Worm (Caenorhabditis elegans) whole organism, midembryonic: Measurements from ENCODE around the gene K09G1.2.

Source experiments
- T22C8.4 ChIP-seq: fragments of 200-800 bp; sonication (Bioruptor generic); IDR thresholded peaks from 2 replicates; pipeline ENCODE4 v1.3.6; 2022; ENCODE audit warnings: missing genetic modification characterization, missing compliant biosample characterization
- cog-1 ChIP-seq: sonication (generic microtip); optimal IDR thresholded peaks from 2 replicates; lab custom pipeline; 2016; ENCODE audit warnings: missing genetic modification characterization, missing compliant biosample characterization
- flt-1 ChIP-seq: fragments of 200-800 bp; sonication (Bioruptor generic); IDR thresholded peaks from 2 replicates; pipeline ENCODE4 v1.3.6; 2022; ENCODE audit warnings: missing genetic modification characterization, missing compliant biosample characterization
- klf-2 ChIP-seq: fragments of 200-800 bp; sonication (Bioruptor generic); conservative IDR thresholded peaks from 2 replicates; pipeline ENCODE4 v1.3.6; 2022; ENCODE audit warnings: missing genetic modification reagents, missing genetic modification characterization, missing compliant biosample characterization
- ref-1 ChIP-seq: fragments of 200-800 bp; sonication (Bioruptor generic); conservative IDR thresholded peaks from 2 replicates; pipeline ENCODE4 v1.3.6; 2022; ENCODE audit warnings: missing genetic modification reagents, missing genetic modification characterization, missing compliant biosample characterization
- tab-1 ChIP-seq: fragments of 200-800 bp; sonication (Bioruptor generic); IDR thresholded peaks from 2 replicates; pipeline ENCODE4 v1.3.6; 2022; ENCODE audit warnings: missing genetic modification characterization, missing compliant biosample characterization
- ztf-29 ChIP-seq: fragments of 200-800 bp; sonication (Bioruptor generic); IDR thresholded peaks from 2 replicates; pipeline ENCODE4 v1.3.6; 2022; ENCODE audit warnings: missing genetic modification reagents, missing genetic modification characterization, missing compliant biosample characterization

DNA sequence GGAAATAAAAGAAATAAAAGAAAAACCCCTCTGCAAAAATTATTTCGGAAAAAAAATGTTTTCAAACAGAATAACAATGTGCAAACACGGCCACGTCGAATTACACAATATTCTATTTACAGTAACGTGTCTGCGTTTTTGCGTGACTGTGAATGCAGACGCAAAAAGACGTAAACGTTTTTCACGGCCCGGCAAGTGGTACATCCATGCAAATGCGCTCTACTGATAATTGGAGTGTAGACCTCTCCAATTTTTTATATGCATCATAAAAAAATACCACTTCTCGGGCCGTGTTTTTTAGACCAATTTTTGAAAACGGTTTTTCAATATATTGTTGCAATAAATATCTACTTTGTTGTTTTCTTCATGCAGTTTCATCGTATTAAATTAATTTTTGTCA is 41.0 kb upstream of the K09G1.2 start, which contains the start of gene nstp-10:
- TF ChIP-seq ztf-29, result no peak
- TF ChIP-seq ref-1, result no peak
- no peak for TF ChIP-seq klf-2
- TF ChIP-seq flt-1 (GFP tag; lab: Robert Waterston, UW), result no peak
- no peak for TF ChIP-seq T22C8.4
- TF ChIP-seq tab-1 (GFP tag; lab: Robert Waterston, UW), result no peak
- TF ChIP-seq cog-1, result peak; percentile 23
